Worm (Caenorhabditis elegans) whole organism, L4/young adult: ENCODE data around the gene ZK666.1.
"Not testable (repeated sequence)": the region's sequence is repeated elsewhere in the genome, so short reads cannot be mapped to it uniquely, and the experiment has no call there.

Experiments
- W03F9.2 ChIP-seq: fragments of 150-350 bp; optimal IDR thresholded peaks from 2 replicates; lab custom pipeline; 2014; ENCODE audit warnings: missing biosample characterization, missing genetic modification characterization
- dao-5 ChIP-seq: sonication (generic microtip); optimal IDR thresholded peaks from 2 replicates; lab custom pipeline; 2016; ENCODE audit warnings: missing genotype, missing genetic modification characterization, moderate library complexity, missing compliant biosample characterization
- him-1 ChIP-seq: sonication (generic microtip); optimal IDR thresholded peaks from 2 replicates; lab custom pipeline; 2016; ENCODE audit warnings: missing genotype, missing genetic modification reagents, missing genetic modification characterization, missing compliant biosample characterization

ZK666.1 gene

ce11 chrII:10495912-10496311, 24.8 kb upstream of the ZK666.1 start, which contains the start of gene ZK666.12:
Gene ZK666.12, plus strand, starts transcription at chrII:10496212.
- TF ChIP-seq him-1 (tag; lab: Kevin White, UChicago) = no peak
- no peak for TF ChIP-seq dao-5
- no peak for TF ChIP-seq W03F9.2 (tag; lab: Kevin White, UChicago)

- TF ChIP-seq W03F9.2 (tag; lab: Kevin White, UChicago) (no peak), dao-5 (no peak)
Measured at ce11 chrII:10494467-10494866, 23.3 kb upstream of the ZK666.1 start, which contains the start of gene ZK666.14. Gene ZK666.14, plus strand, starts transcription at chrII:10494767.

- not testable (repeated sequence) for TF ChIP-seq W03F9.2 (tag; lab: Kevin White, UChicago); dao-5; him-1 (tag; lab: Kevin White, UChicago)
Measured at ce11 chrII:10493034-10493433, 21.9 kb upstream of the ZK666.1 start, which contains the start of gene ZK666.8. Gene ZK666.8, minus strand, starts transcription at chrII:10493134.

- TF ChIP-seq him-1 (tag; lab: Kevin White, UChicago) (no peak), W03F9.2 (tag; lab: Kevin White, UChicago) (no peak), dao-5 (no peak)
Measured at ce11 chrII:10490329-10490728, 19.2 kb upstream of the ZK666.1 start, which contains the start of gene clec-61. Gene clec-61, minus strand, starts transcription at chrII:10490537.

ce11 chrII:10486738-10487137, 15.6 kb upstream of the ZK666.1 start, which contains the start of gene ZK666.15:
Gene ZK666.15, plus strand, starts transcription at chrII:10487038.
- TF ChIP-seq dao-5 (no peak), W03F9.2 (tag; lab: Kevin White, UChicago) (no peak), him-1 (tag; lab: Kevin White, UChicago) (no peak)

- no peak for TF ChIP-seq W03F9.2 (tag; lab: Kevin White, UChicago)
- no peak for TF ChIP-seq dao-5
- no peak for TF ChIP-seq him-1 (tag; lab: Kevin White, UChicago)
Measured at ce11 chrII:10485640-10486039, 14.5 kb upstream of the ZK666.1 start.

- no peak for TF ChIP-seq him-1 (tag; lab: Kevin White, UChicago)
- TF ChIP-seq dao-5 = no peak
- no peak for TF ChIP-seq W03F9.2 (tag; lab: Kevin White, UChicago)
Measured at ce11 chrII:10483860-10484259, 12.7 kb upstream of the ZK666.1 start.

- TF ChIP-seq him-1 (tag; lab: Kevin White, UChicago) (no peak), dao-5 (no peak), W03F9.2 (tag; lab: Kevin White, UChicago) (no peak)
Measured at ce11 chrII:10482899-10483298, 11.8 kb upstream of the ZK666.1 start.

ce11 chrII:10481824-10482556, 10.8 kb upstream of the ZK666.1 start, which contains the start of the genes clec-60 and ZK666.11:
Gene clec-60, minus strand, starts transcription at chrII:10481874.
Gene ZK666.11, plus strand, starts transcription at chrII:10482522.
- TF ChIP-seq W03F9.2 (tag; lab: Kevin White, UChicago) (no peak), him-1 (tag; lab: Kevin White, UChicago) (no peak), dao-5 (no peak)

ce11 chrII:10480043-10480442, 8.9 kb upstream of the ZK666.1 start:
- TF ChIP-seq him-1 (tag; lab: Kevin White, UChicago) = no peak
- no peak for TF ChIP-seq W03F9.2 (tag; lab: Kevin White, UChicago)
- TF ChIP-seq dao-5 = no peak

ce11 chrII:10479348-10479747, 8.2 kb upstream of the ZK666.1 start, which contains the start of gene clec-59:
Gene clec-59, minus strand, starts transcription at chrII:10479448.
- TF ChIP-seq him-1 (tag; lab: Kevin White, UChicago) (no peak), dao-5 (no peak), W03F9.2 (tag; lab: Kevin White, UChicago) (no peak)

ce11 chrII:10476959-10477358, 5.8 kb upstream of the ZK666.1 start, which contains the start of gene ZK666.4:
Gene ZK666.4, plus strand, starts transcription at chrII:10477259.
- TF ChIP-seq dao-5 = no peak
- no peak for TF ChIP-seq W03F9.2 (tag; lab: Kevin White, UChicago)
- no peak for TF ChIP-seq him-1 (tag; lab: Kevin White, UChicago)

- TF ChIP-seq him-1 (tag; lab: Kevin White, UChicago) (no peak), dao-5 (no peak), W03F9.2 (tag; lab: Kevin White, UChicago) (no peak)
Measured at ce11 chrII:10476039-10476438, 4.9 kb upstream of the ZK666.1 start, which contains the start of gene clec-58. Gene clec-58, minus strand, starts transcription at chrII:10476139.

ce11 chrII:10471790-10472189, 643 bp upstream of the ZK666.1 start, which contains the start of gene ZK666.2:
Gene ZK666.2, minus strand, starts transcription at chrII:10471890.
- TF ChIP-seq W03F9.2 (tag; lab: Kevin White, UChicago) (no peak), dao-5 (no peak), him-1 (tag; lab: Kevin White, UChicago) (no peak)
